Fruit fly (Drosophila melanogaster) whole organism, embryonic: ENCODE data around the gene CG11843.

Experiments
- ATbp ChIP-seq: fragments of 200-800 bp; sonication (Bioruptor generic); optimal IDR thresholded peaks from 2 replicates; lab custom pipeline; 2017; ENCODE audit warnings: missing biosample characterization, mild to moderate bottlenecking, missing genetic modification characterization, missing genetic modification reagents
- Adf1 ChIP-seq: fragments of 200-800 bp; sonication (Bioruptor generic); IDR thresholded peaks from 2 replicates; pipeline ENCODE4 v1.3.6; 2022; ENCODE audit warnings: missing biosample characterization, missing genetic modification characterization
- Antp ChIP-seq: fragments of 200-800 bp; sonication (Bioruptor generic); optimal IDR thresholded peaks from 3 replicates; lab custom pipeline; 2016; ENCODE audit warnings: missing biosample characterization, missing genetic modification characterization
- Atf-2 ChIP-seq: fragments of 200-800 bp; sonication (Bioruptor generic); optimal IDR thresholded peaks from 2 replicates; lab custom pipeline; 2016; ENCODE audit warnings: missing biosample characterization, missing genetic modification characterization
- BEAF-32 ChIP-seq: fragments of 200-800 bp; sonication (Bioruptor generic); optimal IDR thresholded peaks from 3 replicates; lab custom pipeline; 2017; ENCODE audit warnings: missing biosample characterization, missing genetic modification characterization, mild to moderate bottlenecking, moderate library complexity, missing genetic modification reagents
- BtbVII ChIP-seq: fragments of 200-800 bp; sonication (Bioruptor generic); optimal IDR thresholded peaks from 3 replicates; lab custom pipeline; 2017; ENCODE audit warnings: missing biosample characterization, mild to moderate bottlenecking, missing genetic modification characterization
- CG10462 ChIP-seq: fragments of 200-800 bp; sonication (Bioruptor generic); optimal IDR thresholded peaks from 2 replicates; lab custom pipeline; 2016; ENCODE audit warnings: missing biosample characterization, missing genetic modification characterization
- CG10654 ChIP-seq: fragments of 200-800 bp; sonication (Bioruptor generic); optimal IDR thresholded peaks from 2 replicates; lab custom pipeline; 2016; ENCODE audit warnings: missing biosample characterization, missing genetic modification characterization
- CG10959 ChIP-seq: fragments of 200-800 bp; sonication (Bioruptor generic); IDR thresholded peaks from 2 replicates; pipeline ENCODE4 v1.3.6; 2022; ENCODE audit warnings: missing biosample characterization, missing genetic modification characterization
- CG13123 ChIP-seq: fragments of 200-800 bp; sonication (Bioruptor generic); optimal IDR thresholded peaks from 2 replicates; lab custom pipeline; 2016; ENCODE audit warnings: missing biosample characterization, missing genetic modification characterization
- CG13624 ChIP-seq: fragments of 200-800 bp; sonication (Bioruptor generic); optimal IDR thresholded peaks from 2 replicates; lab custom pipeline; 2016; ENCODE audit warnings: missing biosample characterization, missing genetic modification characterization
- CG16813 ChIP-seq: fragments of 200-800 bp; sonication (Bioruptor generic); IDR thresholded peaks from 3 replicates; pipeline ENCODE4 v1.3.6; 2022; ENCODE audit warnings: missing biosample characterization, missing genetic modification characterization; ENCODE audit not compliant: partially characterized antibody
- CG18011 ChIP-seq: fragments of 200-800 bp; sonication (Bioruptor generic); optimal IDR thresholded peaks from 2 replicates; lab custom pipeline; 2017; ENCODE audit warnings: missing biosample characterization, missing genetic modification characterization, mild to moderate bottlenecking, moderate library complexity, missing genotype
- CG42726 ChIP-seq: fragments of 200-800 bp; sonication (Bioruptor generic); IDR thresholded peaks from 2 replicates; pipeline ENCODE4 v1.3.6; 2022; ENCODE audit warnings: missing biosample characterization, missing genetic modification characterization; ENCODE audit not compliant: partially characterized antibody
- CG4820 ChIP-seq: fragments of 200-800 bp; sonication (Bioruptor generic); optimal IDR thresholded peaks from 3 replicates; lab custom pipeline; 2016; ENCODE audit warnings: missing biosample characterization, missing genetic modification characterization
- CG6272 ChIP-seq: fragments of 200-800 bp; sonication (Bioruptor generic); IDR thresholded peaks from 2 replicates; pipeline ENCODE4 v1.3.6; 2022; ENCODE audit warnings: missing biosample characterization, missing genetic modification characterization
- Dp ChIP-seq: fragments of 200-800 bp; sonication (Bioruptor generic); optimal IDR thresholded peaks from 2 replicates; lab custom pipeline; 2018; ENCODE audit warnings: missing biosample characterization, mild to moderate bottlenecking, missing genetic modification characterization, moderate library complexity
- Ets65A ChIP-seq: fragments of 200-800 bp; sonication (Bioruptor generic); peaks from one replicate; lab custom pipeline; 2016; ENCODE audit warnings: missing biosample characterization, missing genetic modification characterization
- Ets97D ChIP-seq: fragments of 200-800 bp; sonication (Bioruptor generic); optimal IDR thresholded peaks from 3 replicates; lab custom pipeline; 2016; ENCODE audit warnings: missing biosample characterization, missing genetic modification characterization
- Fer2 ChIP-seq: fragments of 200-800 bp; sonication (Bioruptor generic); optimal IDR thresholded peaks from 2 replicates; lab custom pipeline; 2018; ENCODE audit warnings: missing biosample characterization, mild to moderate bottlenecking, missing genetic modification characterization, moderate library complexity
- Fer3 ChIP-seq: fragments of 200-800 bp; sonication (Bioruptor generic); optimal IDR thresholded peaks from 2 replicates; lab custom pipeline; 2018; ENCODE audit warnings: missing biosample characterization, mild to moderate bottlenecking, missing genetic modification characterization, moderate library complexity
- HmgZ ChIP-seq: fragments of 200-800 bp; sonication (Bioruptor generic); optimal IDR thresholded peaks from 2 replicates; lab custom pipeline; 2018; ENCODE audit warnings: missing biosample characterization, mild to moderate bottlenecking, missing genetic modification characterization
- Hmx ChIP-seq: fragments of 200-800 bp; sonication (Bioruptor generic); optimal IDR thresholded peaks from 2 replicates; lab custom pipeline; 2016; ENCODE audit warnings: missing biosample characterization, missing genetic modification characterization
- MBD-R2 ChIP-seq: fragments of 200-800 bp; sonication (Bioruptor generic); IDR thresholded peaks from 2 replicates; pipeline ENCODE4 v1.3.6; 2022; ENCODE audit warnings: missing biosample characterization, missing genetic modification characterization
- NC2β ChIP-seq: fragments of 200-800 bp; sonication (Bioruptor generic); optimal IDR thresholded peaks from 2 replicates; lab custom pipeline; 2016; ENCODE audit warnings: missing biosample characterization, missing genetic modification characterization
- Ssrp ChIP-seq: fragments of 200-800 bp; sonication (Bioruptor generic); optimal IDR thresholded peaks from 2 replicates; lab custom pipeline; 2018; ENCODE audit warnings: missing biosample characterization, mild to moderate bottlenecking, missing genetic modification characterization, moderate library complexity
- Xrp1 ChIP-seq: fragments of 200-800 bp; sonication (Bioruptor generic); IDR thresholded peaks from 2 replicates; pipeline ENCODE4 v1.3.6; 2022; ENCODE audit warnings: missing biosample characterization, missing genetic modification characterization
- abd-A ChIP-seq: fragments of 200-800 bp; sonication (Bioruptor generic); optimal IDR thresholded peaks from 3 replicates; lab custom pipeline; 2019; ENCODE audit warnings: missing biosample characterization, mild to moderate bottlenecking, missing genetic modification characterization, moderate library complexity
- ap ChIP-seq: fragments of 200-800 bp; sonication (Bioruptor generic); IDR thresholded peaks from 2 replicates; pipeline ENCODE4 v1.3.6; 2022; ENCODE audit warnings: missing biosample characterization, missing genetic modification characterization
- ase ChIP-seq: fragments of 200-800 bp; sonication (Bioruptor generic); IDR thresholded peaks from 3 replicates; pipeline ENCODE4 v1.3.6; 2022; ENCODE audit warnings: missing biosample characterization, missing genetic modification characterization
- bbx ChIP-seq: fragments of 200-800 bp; sonication (Bioruptor generic); IDR thresholded peaks from 2 replicates; pipeline ENCODE4 v1.3.6; 2022; ENCODE audit warnings: missing biosample characterization, missing genetic modification characterization; ENCODE audit not compliant: partially characterized antibody
- chinmo ChIP-seq: fragments of 200-800 bp; sonication (Bioruptor generic); IDR thresholded peaks from 4 replicates; pipeline ENCODE4 v1.3.6; 2022; ENCODE audit warnings: missing biosample characterization, missing genetic modification characterization; ENCODE audit not compliant: partially characterized antibody
- fd102C ChIP-seq: fragments of 200-800 bp; sonication (Bioruptor generic); optimal IDR thresholded peaks from 2 replicates; lab custom pipeline; 2018; ENCODE audit warnings: missing biosample characterization, mild to moderate bottlenecking, missing genetic modification characterization, moderate library complexity
- gcm2 ChIP-seq: fragments of 200-800 bp; sonication (Bioruptor generic); optimal IDR thresholded peaks from 2 replicates; lab custom pipeline; 2016; ENCODE audit warnings: missing biosample characterization, missing genetic modification characterization
- her ChIP-seq: fragments of 200-800 bp; sonication (Bioruptor generic); optimal IDR thresholded peaks from 2 replicates; lab custom pipeline; 2016; ENCODE audit warnings: missing biosample characterization, missing genetic modification characterization
- ind ChIP-seq: fragments of 200-800 bp; sonication (Bioruptor generic); optimal IDR thresholded peaks from 3 replicates; lab custom pipeline; 2016; ENCODE audit warnings: missing biosample characterization, missing genetic modification characterization
- insv ChIP-seq, 2 experiments: fragments of 200-800 bp; sonication (Bioruptor generic); optimal IDR thresholded peaks; 3 replicates each; lab custom pipeline; 2016 to 2018; ENCODE audit warnings: missing biosample characterization in 2 of 2, missing genetic modification characterization in 2 of 2
- mld ChIP-seq: fragments of 200-800 bp; sonication (Bioruptor generic); IDR thresholded peaks from 3 replicates; pipeline ENCODE4 v1.3.6; 2022; ENCODE audit warnings: missing biosample characterization, missing genetic modification characterization; ENCODE audit not compliant: partially characterized antibody
- salm ChIP-seq: fragments of 200-800 bp; sonication (Bioruptor generic); optimal IDR thresholded peaks from 2 replicates; lab custom pipeline; 2018; ENCODE audit warnings: missing biosample characterization, mild to moderate bottlenecking, missing genetic modification characterization
- sens ChIP-seq: fragments of 200-800 bp; sonication (Bioruptor generic); peaks from one replicate; lab custom pipeline; 2016; ENCODE audit warnings: missing biosample characterization, missing genetic modification characterization
- sisA ChIP-seq: fragments of 200-800 bp; sonication (Bioruptor generic); IDR thresholded peaks from 2 replicates; pipeline ENCODE4 v1.3.6; 2022; ENCODE audit warnings: missing biosample characterization, missing genetic modification characterization
- tin ChIP-seq: fragments of 200-800 bp; sonication (Bioruptor generic); optimal IDR thresholded peaks from 3 replicates; lab custom pipeline; 2016; ENCODE audit warnings: missing biosample characterization, missing genetic modification characterization
- toy ChIP-seq: fragments of 200-800 bp; sonication (Bioruptor generic); IDR thresholded peaks from 2 replicates; pipeline ENCODE4 v1.3.6; 2022; ENCODE audit warnings: missing biosample characterization, missing genetic modification characterization
- z ChIP-seq: fragments of 200-800 bp; sonication (Bioruptor generic); IDR thresholded peaks from 3 replicates; pipeline ENCODE4 v1.3.6; 2022; ENCODE audit warnings: missing biosample characterization, missing genetic modification characterization
- zen ChIP-seq: fragments of 200-800 bp; sonication (Bioruptor generic); optimal IDR thresholded peaks from 3 replicates; lab custom pipeline; 2018; ENCODE audit warnings: missing biosample characterization, mild to moderate bottlenecking, missing genetic modification characterization, moderate library complexity

Gene CG11843

DNA sequence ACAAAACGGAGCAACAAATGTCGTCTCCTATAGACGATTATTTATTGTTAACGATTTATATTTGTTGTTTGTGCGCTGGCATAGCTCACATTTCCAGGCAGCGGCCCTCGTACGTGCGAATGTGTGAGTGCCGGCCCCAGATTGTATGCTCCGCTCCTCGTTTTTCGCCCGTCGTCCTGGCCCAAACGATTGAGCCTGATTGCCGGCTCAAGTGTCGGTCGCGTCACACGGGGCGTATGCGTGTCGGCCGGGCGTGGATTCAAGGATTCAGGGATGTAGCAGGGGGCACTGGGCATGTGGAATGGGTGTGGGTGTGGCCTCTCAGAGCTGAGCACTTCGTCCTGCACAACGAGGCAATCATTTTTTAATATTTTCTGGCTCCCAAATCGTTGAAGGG lies 48.5 kb upstream of the CG11843 start:
- TF ChIP-seq abd-A (tag; lab: Kevin White, UChicago) (peak; percentile 22), z (GFP tag; lab: Robert Waterston, UW) (no peak), Atf-2 (GFP tag; lab: Kevin White, UChicago) (no peak), ATbp (GFP tag; lab: Kevin White, UChicago) (no peak), Ets65A (GFP tag; lab: Kevin White, UChicago) (peak; percentile 93), ase (GFP tag; lab: Robert Waterston, UW) (no peak)

DNA sequence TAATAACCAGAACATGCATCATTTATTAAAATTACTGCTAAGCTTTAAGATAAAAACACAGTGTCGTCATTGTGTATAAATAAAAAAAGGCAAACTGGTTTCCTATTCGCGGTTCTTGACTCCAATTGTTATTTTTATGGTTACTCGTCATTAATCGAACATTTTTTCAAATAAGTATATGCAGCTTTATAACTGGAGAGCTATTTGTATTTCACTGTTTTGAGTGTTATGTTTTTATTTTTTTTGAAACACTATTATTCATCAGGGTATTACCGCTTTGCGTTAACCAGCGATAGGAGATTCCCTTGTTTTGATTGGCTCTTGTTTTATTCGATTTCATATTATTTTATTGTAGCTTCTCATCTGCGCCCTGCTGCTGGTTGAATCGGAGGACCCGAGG lies 43.0 kb upstream of the CG11843 start:
- TF ChIP-seq CG10654 (GFP tag; lab: Kevin White, UChicago) (no peak), Ssrp (tag; lab: Kevin White, UChicago) (no peak), sens (GFP tag; lab: Kevin White, UChicago) (peak; percentile 32)

DNA sequence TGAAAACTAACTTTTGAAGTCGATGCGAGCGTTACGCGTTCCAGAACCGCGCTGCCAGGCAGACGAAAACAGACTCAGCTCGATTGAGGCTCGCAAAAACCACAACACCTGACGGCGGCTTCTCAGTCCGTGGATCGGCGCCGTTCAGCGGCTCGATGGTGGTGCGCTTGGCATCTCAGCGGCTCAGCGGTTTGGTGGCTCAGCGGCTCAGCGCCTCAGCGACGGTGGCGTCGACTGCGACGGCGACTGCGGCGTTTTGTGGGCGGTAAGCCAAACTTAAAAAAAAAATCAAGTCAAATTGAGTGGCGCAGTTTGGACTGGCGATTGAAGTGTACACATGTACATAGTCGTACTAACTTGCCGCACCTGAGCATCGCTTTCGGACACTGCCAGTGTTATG lies 33.8 kb upstream of the CG11843 start, which contains the start of gene wat:
TSS of gene wat (minus strand) at position 41 of the 400 bp plus-strand sequence.
- TF ChIP-seq tin (GFP tag; lab: Kevin White, UChicago) (no peak), CG4820 (GFP tag; lab: Kevin White, UChicago) (no peak), Fer3 (tag; lab: Kevin White, UChicago) (no peak), Antp (GFP tag; lab: Kevin White, UChicago) (no peak), Adf1 (GFP tag; lab: Robert Waterston, UW) (peak; percentile 85), CG18011 (no peak), NC2β (GFP tag; lab: Kevin White, UChicago) (no peak), z (GFP tag; lab: Robert Waterston, UW) (0 out of 3 replicates have a peak, but pooled peaks have one; percentile 11), Hmx (no peak), her (GFP tag; lab: Kevin White, UChicago) (no peak), chinmo (GFP tag; lab: Robert Waterston, UW) (0 out of 4 replicates have a peak, but pooled peaks have one; percentile 51), CG16813 (GFP tag; lab: Robert Waterston, UW) (no peak), sisA (GFP tag; lab: Robert Waterston, UW) (no peak)

DNA sequence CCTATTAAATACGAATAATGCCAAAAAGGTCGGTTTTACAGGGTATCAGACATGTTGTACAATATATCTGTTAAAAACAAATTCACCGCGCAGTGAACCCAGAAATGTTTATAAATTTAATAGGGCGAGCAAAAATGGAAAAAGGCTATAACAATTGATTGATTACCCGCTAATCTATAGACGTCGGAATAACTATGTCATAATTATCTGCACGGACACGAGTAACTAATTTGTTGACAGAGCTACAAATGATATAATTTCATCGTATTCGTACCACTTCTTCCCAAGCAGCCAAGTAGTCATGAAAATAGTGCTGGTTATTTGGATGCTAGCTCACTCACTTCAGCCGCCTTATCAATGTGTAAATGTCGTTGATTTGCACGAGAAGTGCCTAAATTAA lies 29.5 kb upstream of the CG11843 start, which contains the start of gene CG14518:
TSS of gene CG14518 (plus strand) at position 301 of the 400 bp plus-strand sequence.
- no peak for TF ChIP-seq CG13123
- no peak for TF ChIP-seq HmgZ (tag; lab: Kevin White, UChicago)
- TF ChIP-seq insv (GFP tag; optimal IDR thresholded peaks at IDR 0.05; lab: Kevin White, UChicago), result no peak
- no peak for TF ChIP-seq CG10959 (GFP tag; lab: Robert Waterston, UW)
- TF ChIP-seq BtbVII (GFP tag; lab: Kevin White, UChicago), result no peak
- TF ChIP-seq Fer2, result no peak
- no peak for TF ChIP-seq zen (tag; lab: Kevin White, UChicago)
- no peak for TF ChIP-seq CG6272 (GFP tag; lab: Robert Waterston, UW)

DNA sequence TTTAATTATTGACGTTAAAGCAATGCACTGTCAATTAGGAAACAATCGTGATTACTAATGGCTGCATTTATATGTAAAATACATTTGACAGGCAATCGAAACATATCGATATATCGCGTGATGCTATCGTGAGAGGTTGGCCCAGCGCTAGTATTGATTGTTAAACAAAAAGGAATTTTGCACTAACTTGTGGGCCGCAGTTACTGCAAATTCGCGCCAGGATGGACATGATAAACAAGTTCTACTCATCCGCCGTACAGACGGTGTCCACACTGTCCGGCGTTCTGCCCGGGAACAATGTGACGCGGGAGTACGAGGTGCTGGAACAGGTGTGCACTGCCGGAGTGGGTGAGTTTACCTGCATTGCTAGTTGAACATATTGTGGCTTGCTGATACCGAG lies 27.0 kb upstream of the CG11843 start, which contains the start of the genes eIF4E6 and CG1951:
TSS of gene eIF4E6 (minus strand) at position 53 of the 400 bp plus-strand sequence.
TSS of gene CG1951 (plus strand) at position 115 of the 400 bp plus-strand sequence.
- TF ChIP-seq mld, result peak; percentile 93
- no peak for TF ChIP-seq toy (GFP tag; lab: Robert Waterston, UW)
- TF ChIP-seq ap (GFP tag; lab: Robert Waterston, UW), result no peak
- peak; percentile 92 for TF ChIP-seq MBD-R2 (GFP tag; lab: Robert Waterston, UW)
- no peak for TF ChIP-seq salm
- TF ChIP-seq CG13624 (GFP tag; lab: Kevin White, UChicago), result peak; percentile 0
- peak; percentile 30 for TF ChIP-seq Ets97D (GFP tag; lab: Kevin White, UChicago)
- peak; percentile 37 for TF ChIP-seq Dp (GFP tag; lab: Kevin White, UChicago)
- TF ChIP-seq CG10462 (GFP tag; lab: Kevin White, UChicago), result no peak
- no peak for TF ChIP-seq gcm2 (GFP tag; lab: Kevin White, UChicago)
- no peak for TF ChIP-seq CG6272 (GFP tag; lab: Robert Waterston, UW)
- no peak for TF ChIP-seq Xrp1 (GFP tag; lab: Robert Waterston, UW)
- TF ChIP-seq ind (GFP tag; lab: Kevin White, UChicago), result no peak
- peak; percentile 92 for TF ChIP-seq BEAF-32 (GFP tag; lab: Kevin White, UChicago)
- peak; percentile 98 for TF ChIP-seq bbx (GFP tag; lab: Robert Waterston, UW)
- TF ChIP-seq CG42726 (GFP tag; lab: Robert Waterston, UW), result peak; percentile 96
- TF ChIP-seq fd102C (GFP tag; lab: Kevin White, UChicago), result no peak
